Worm (Caenorhabditis elegans) whole organism, L3 larva: ENCODE results near the gene clec-229.

Experiments
- R02D3.7 ChIP-seq: fragments of 150-350 bp; optimal IDR thresholded peaks from 2 replicates; lab custom pipeline; 2014; ENCODE audit warnings: missing biosample characterization, missing genetic modification characterization
- ceh-28 ChIP-seq: fragments of 150-350 bp; optimal IDR thresholded peaks from 2 replicates; lab custom pipeline; 2014; ENCODE audit warnings: missing biosample characterization, missing genetic modification reagents, missing genetic modification characterization
- ceh-82 ChIP-seq: fragments of 150-350 bp; optimal IDR thresholded peaks from 2 replicates; lab custom pipeline; 2014; ENCODE audit warnings: missing biosample characterization, missing genetic modification characterization
- ceh-9 ChIP-seq: sonication (generic microtip); optimal IDR thresholded peaks from 2 replicates; lab custom pipeline; 2018; ENCODE audit warnings: missing biosample characterization, missing genetic modification characterization
- daf-12 ChIP-seq: fragments of 150-350 bp; optimal IDR thresholded peaks from 2 replicates; lab custom pipeline; 2014; ENCODE audit warnings: missing biosample characterization, missing genetic modification reagents, missing genetic modification characterization
- egl-27 ChIP-seq: sonication (generic microtip); optimal IDR thresholded peaks from 4 replicates; lab custom pipeline; 2017; ENCODE audit warnings: missing biosample characterization, missing genetic modification reagents, missing genetic modification characterization
- elt-1 ChIP-seq: fragments of 150-350 bp; optimal IDR thresholded peaks from 2 replicates; lab custom pipeline; 2014; ENCODE audit warnings: missing biosample characterization, missing genetic modification characterization
- elt-2 ChIP-seq: sonication (generic microtip); optimal IDR thresholded peaks from 2 replicates; lab custom pipeline; 2016; ENCODE audit warnings: missing genetic modification reagents, mild to moderate bottlenecking, missing genetic modification characterization, missing compliant biosample characterization
- elt-3 ChIP-seq, 3 experiments: fragments of 150-350 bp in 1 of 3; sonication (generic microtip) in 2 of 3; optimal IDR thresholded peaks; 2 replicates in 2 of 3; 4 replicates in 1 of 3; lab custom pipeline; 2014 to 2017; ENCODE audit warnings: missing biosample characterization in 3 of 3, missing genetic modification characterization in 3 of 3
- eor-1 ChIP-seq, 2 experiments: fragments of 150-350 bp; optimal IDR thresholded peaks; 2 replicates each; lab custom pipeline; 2014 to 2018; ENCODE audit warnings: missing biosample characterization in 2 of 2, missing genetic modification characterization in 2 of 2
- fkh-10 ChIP-seq: sonication (generic microtip); optimal IDR thresholded peaks from 2 replicates; lab custom pipeline; 2017; ENCODE audit warnings: missing biosample characterization, missing genetic modification reagents, missing genetic modification characterization
- fos-1 ChIP-seq: fragments of 150-350 bp; optimal IDR thresholded peaks from 2 replicates; lab custom pipeline; 2014; ENCODE audit warnings: missing biosample characterization, missing genetic modification characterization
- jun-1 ChIP-seq: fragments of 150-350 bp; optimal IDR thresholded peaks from 2 replicates; lab custom pipeline; 2014; ENCODE audit warnings: missing biosample characterization, missing genetic modification reagents, missing genetic modification characterization
- lin-15B ChIP-seq: fragments of 150-350 bp; optimal IDR thresholded peaks from 2 replicates; lab custom pipeline; 2014; ENCODE audit warnings: missing biosample characterization, missing genetic modification characterization
- lin-39 ChIP-seq: fragments of 150-350 bp; optimal IDR thresholded peaks from 2 replicates; lab custom pipeline; 2018; ENCODE audit warnings: missing biosample characterization, missing genetic modification reagents, missing genetic modification characterization
- lsy-12 ChIP-seq: sonication (generic microtip); optimal IDR thresholded peaks from 2 replicates; lab custom pipeline; 2016; ENCODE audit warnings: mild to moderate bottlenecking, missing genetic modification characterization, missing compliant biosample characterization
- mdl-1 ChIP-seq: fragments of 150-350 bp; optimal IDR thresholded peaks from 2 replicates; lab custom pipeline; 2014; ENCODE audit warnings: missing biosample characterization, missing genetic modification characterization
- mml-1 ChIP-seq: fragments of 150-350 bp; sonication (generic microtip); optimal IDR thresholded peaks from 3 replicates; lab custom pipeline; 2014; ENCODE audit warnings: missing biosample characterization, missing genetic modification characterization
- nfya-1 ChIP-seq: sonication (generic microtip); optimal IDR thresholded peaks from 2 replicates; lab custom pipeline; 2017; ENCODE audit warnings: missing genetic modification characterization, mild to moderate bottlenecking, missing compliant biosample characterization, antibody characterized with exemption, moderate library complexity; ENCODE audit not compliant: insufficient read depth
- nhr-12 ChIP-seq: fragments of 150-350 bp; optimal IDR thresholded peaks from 2 replicates; lab custom pipeline; 2014; ENCODE audit warnings: missing biosample characterization, missing genetic modification characterization
- nhr-25 ChIP-seq: sonication (generic microtip); optimal IDR thresholded peaks from 2 replicates; lab custom pipeline; 2017; ENCODE audit warnings: missing biosample characterization, missing genetic modification characterization
- nhr-28 ChIP-seq: fragments of 150-350 bp; optimal IDR thresholded peaks from 2 replicates; lab custom pipeline; 2014; ENCODE audit warnings: missing biosample characterization, missing genetic modification characterization
- nhr-43 ChIP-seq: sonication (generic microtip); optimal IDR thresholded peaks from 2 replicates; lab custom pipeline; 2016; ENCODE audit warnings: mild to moderate bottlenecking, missing genetic modification characterization, missing compliant biosample characterization; ENCODE audit not compliant: poor library complexity, severe bottlenecking
- nhr-67 ChIP-seq: fragments of 150-350 bp; optimal IDR thresholded peaks from 2 replicates; lab custom pipeline; 2014; ENCODE audit warnings: missing biosample characterization, missing genetic modification characterization
- nhr-77 ChIP-seq: fragments of 150-350 bp; optimal IDR thresholded peaks from 2 replicates; lab custom pipeline; 2014; ENCODE audit warnings: missing biosample characterization, missing genetic modification characterization
- pha-4 ChIP-seq: fragments of 150-350 bp; optimal IDR thresholded peaks from 2 replicates; lab custom pipeline; 2014; ENCODE audit warnings: missing biosample characterization, missing genetic modification reagents, missing genetic modification characterization
- sea-2 ChIP-seq: fragments of 150-350 bp; sonication (generic microtip); optimal IDR thresholded peaks from 4 replicates; lab custom pipeline; 2014; ENCODE audit warnings: missing biosample characterization, missing genetic modification reagents, missing genetic modification characterization
- skn-1 ChIP-seq: fragments of 150-350 bp; optimal IDR thresholded peaks from 2 replicates; lab custom pipeline; 2014; ENCODE audit warnings: missing biosample characterization, missing genetic modification characterization
- snpc-4 ChIP-seq: fragments of 150-350 bp; optimal IDR thresholded peaks from 2 replicates; lab custom pipeline; 2014; ENCODE audit warnings: missing biosample characterization, missing genetic modification characterization
- tbx-2 ChIP-seq: sonication (generic microtip); optimal IDR thresholded peaks from 2 replicates; lab custom pipeline; 2016; ENCODE audit warnings: mild to moderate bottlenecking, missing genetic modification characterization, missing compliant biosample characterization
- unc-39 ChIP-seq: sonication (generic microtip); optimal IDR thresholded peaks from 4 replicates; lab custom pipeline; 2017; ENCODE audit warnings: missing biosample characterization, missing genetic modification characterization
- zag-1 ChIP-seq: fragments of 150-350 bp; optimal IDR thresholded peaks from 2 replicates; lab custom pipeline; 2014; ENCODE audit warnings: missing biosample characterization, missing genetic modification characterization
- ztf-4 ChIP-seq: fragments of 150-350 bp; optimal IDR thresholded peaks from 2 replicates; lab custom pipeline; 2014; ENCODE audit warnings: missing biosample characterization, missing genetic modification characterization

clec-229 gene

ce11 chrV:15341404-15341803, at the start of gene clec-229:
TSS of gene clec-229 (minus strand) at chrV:15341504.
- no peak for TF ChIP-seq lin-15B (tag; lab: Kevin White, UChicago)
- no peak for TF ChIP-seq sea-2 (GFP tag; lab: Kevin White, UChicago)
- TF ChIP-seq nhr-67 (tag; lab: Kevin White, UChicago): no peak
- no peak for TF ChIP-seq pha-4
- no peak for TF ChIP-seq eor-1 (tag; optimal IDR thresholded peaks at IDR 0.05; lab: Kevin White, UChicago)
- no peak for TF ChIP-seq ceh-28 (tag; lab: Kevin White, UChicago)
- no peak for TF ChIP-seq nhr-77 (tag; lab: Kevin White, UChicago)
- TF ChIP-seq unc-39 (tag; lab: Kevin White, UChicago): no peak
- TF ChIP-seq nhr-43: no peak
- TF ChIP-seq lsy-12 (tag; lab: Kevin White, UChicago): no peak
- TF ChIP-seq nhr-12 (tag; lab: Kevin White, UChicago): no peak

ce11 chrV:15388820-15389384, 47.6 kb upstream of the clec-229 start, which contains the start of gene srh-170:
TSS of gene srh-170 (minus strand) at chrV:15388870.
- no peak for TF ChIP-seq ceh-82 (tag; lab: Kevin White, UChicago)
- TF ChIP-seq lin-39 (tag; lab: Kevin White, UChicago): no peak
- no peak for TF ChIP-seq pha-4
- TF ChIP-seq zag-1 (tag; lab: Kevin White, UChicago): no peak
- TF ChIP-seq daf-12 (tag; lab: Kevin White, UChicago): no peak
- no peak for TF ChIP-seq skn-1 (tag; lab: Kevin White, UChicago)
- TF ChIP-seq nhr-12 (tag; lab: Kevin White, UChicago): no peak
- no peak for TF ChIP-seq mdl-1

ce11 chrV:15384733-15385132, 43.4 kb upstream of the clec-229 start, which contains the start of gene str-102:
TSS of gene str-102 (plus strand) at chrV:15385033.
- TF ChIP-seq R02D3.7 (tag; lab: Kevin White, UChicago) (no peak), nhr-25 (tag; lab: Kevin White, UChicago) (no peak), mml-1 (tag; lab: Kevin White, UChicago) (no peak), fos-1 (tag; lab: Kevin White, UChicago) (no peak), tbx-2 (tag; lab: Kevin White, UChicago) (no peak), lin-15B (tag; lab: Kevin White, UChicago) (no peak), elt-2 (tag; lab: Kevin White, UChicago) (no peak), ztf-4 (tag; lab: Kevin White, UChicago) (no peak), skn-1 (tag; lab: Kevin White, UChicago) (no peak), nhr-28 (no peak), elt-1 (tag; lab: Kevin White, UChicago) (no peak), snpc-4 (tag; lab: Kevin White, UChicago) (no peak), lsy-12 (tag; lab: Kevin White, UChicago) (no peak), sea-2 (GFP tag; lab: Kevin White, UChicago) (no peak)

ce11 chrV:15383739-15384138, 42.4 kb upstream of the clec-229 start, which contains the start of gene str-88:
TSS of gene str-88 (minus strand) at chrV:15383839.
- TF ChIP-seq mdl-1: no peak
- TF ChIP-seq egl-27 (tag; lab: Kevin White, UChicago): no peak
- TF ChIP-seq nfya-1 (tag; lab: Kevin White, UChicago): no peak
- TF ChIP-seq fkh-10 (GFP tag; lab: Kevin White, UChicago): no peak
- TF ChIP-seq daf-12 (tag; lab: Kevin White, UChicago): no peak
- TF ChIP-seq jun-1 (tag; lab: Kevin White, UChicago): no peak
- TF ChIP-seq skn-1 (tag; lab: Kevin White, UChicago): no peak
- TF ChIP-seq, all 47 proteins: peak for 0

- TF ChIP-seq zag-1 (tag; lab: Kevin White, UChicago) (no peak), R02D3.7 (tag; lab: Kevin White, UChicago) (no peak), elt-3 (tag; optimal IDR thresholded peaks at IDR 0.05; lab: Kevin White, UChicago) (no peak), ceh-9 (no peak)
Measured at ce11 chrV:15380857-15381256, 39.6 kb upstream of the clec-229 start, which contains the start of gene dhs-23. TSS of gene dhs-23 (plus strand) at chrV:15381219.
